Worm (Caenorhabditis elegans) whole organism, young adult: ENCODE measurements around the gene F42A8.1.

Source experiments
- C06A6.2 ChIP-seq: fragments of 200-800 bp; sonication (Bioruptor generic); conservative IDR thresholded peaks from 2 replicates; pipeline ENCODE4 v1.3.6; 2022; ENCODE audit warnings: missing genetic modification characterization, missing compliant biosample characterization
- F10E7.11 ChIP-seq: sonication (generic microtip); optimal IDR thresholded peaks from 2 replicates; lab custom pipeline; 2017; ENCODE audit warnings: mild to moderate bottlenecking, missing genetic modification characterization, moderate library complexity, missing compliant biosample characterization
- F39B2.1 ChIP-seq: fragments of 200-800 bp; sonication (Bioruptor generic); IDR thresholded peaks from 2 replicates; pipeline ENCODE4 v1.3.6; 2022; ENCODE audit warnings: missing genetic modification reagents, missing genetic modification characterization, missing compliant biosample characterization
- F55B11.4 ChIP-seq: sonication (generic microtip); optimal IDR thresholded peaks from 2 replicates; lab custom pipeline; 2016; ENCODE audit warnings: missing compliant biosample characterization, missing genetic modification characterization, borderline replicate concordance; ENCODE audit not compliant: insufficient read depth
- F57A8.1 ChIP-seq: fragments of 200-800 bp; sonication (Bioruptor generic); optimal IDR thresholded peaks from 2 replicates; lab custom pipeline; 2018; ENCODE audit warnings: mild to moderate bottlenecking, missing genetic modification characterization, moderate library complexity, missing compliant biosample characterization
- Y53F4B.3 ChIP-seq: fragments of 200-800 bp; sonication (Bioruptor generic); IDR thresholded peaks from 2 replicates; pipeline ENCODE4 v1.3.6; 2022; ENCODE audit warnings: missing genetic modification reagents, missing genetic modification characterization, missing compliant biosample characterization
- Y95B8A.8 ChIP-seq: fragments of 200-800 bp; sonication (Bioruptor generic); IDR thresholded peaks from 2 replicates; pipeline ENCODE4 v1.3.6; 2022; ENCODE audit warnings: missing genetic modification reagents, missing genetic modification characterization, missing compliant biosample characterization
- ZK185.1 ChIP-seq: sonication (generic microtip); optimal IDR thresholded peaks from 2 replicates; lab custom pipeline; 2016; ENCODE audit warnings: mild to moderate bottlenecking, missing genetic modification characterization, missing compliant biosample characterization; ENCODE audit not compliant: poor library complexity, severe bottlenecking
- aptf-3 ChIP-seq: fragments of 200-800 bp; sonication (Bioruptor generic); IDR thresholded peaks from 2 replicates; pipeline ENCODE4 v1.3.6; 2022; ENCODE audit warnings: missing genetic modification characterization, missing compliant biosample characterization
- atf-7 ChIP-seq: sonication (generic microtip); optimal IDR thresholded peaks from 2 replicates; lab custom pipeline; 2017; ENCODE audit warnings: mild to moderate bottlenecking, missing genetic modification characterization, missing compliant biosample characterization
- attf-3 ChIP-seq: fragments of 200-800 bp; sonication (Bioruptor generic); conservative IDR thresholded peaks from 2 replicates; pipeline ENCODE4 v1.3.6; 2022; ENCODE audit warnings: missing genetic modification reagents, missing genetic modification characterization, missing compliant biosample characterization
- cebp-2 ChIP-seq: fragments of 200-800 bp; sonication (Bioruptor generic); IDR thresholded peaks from 2 replicates; pipeline ENCODE4 v1.3.6; 2022; ENCODE audit warnings: missing genetic modification characterization, missing compliant biosample characterization
- ceh-58 ChIP-seq: fragments of 200-800 bp; sonication (Bioruptor generic); IDR thresholded peaks from 2 replicates; pipeline ENCODE4 v1.3.6; 2022; ENCODE audit warnings: missing genetic modification characterization, missing compliant biosample characterization
- die-1 ChIP-seq: sonication (generic microtip); optimal IDR thresholded peaks from 2 replicates; lab custom pipeline; 2016; ENCODE audit warnings: missing genotype, mild to moderate bottlenecking, missing genetic modification characterization, missing compliant biosample characterization
- dpff-1 ChIP-seq: sonication (generic microtip); optimal IDR thresholded peaks from 2 replicates; lab custom pipeline; 2017; ENCODE audit warnings: mild to moderate bottlenecking, missing genetic modification characterization, missing compliant biosample characterization
- efl-1 ChIP-seq: fragments of 150-350 bp; optimal IDR thresholded peaks from 2 replicates; lab custom pipeline; 2014; ENCODE audit warnings: missing biosample characterization, missing genetic modification reagents, missing genetic modification characterization
- him-1 ChIP-seq: sonication (generic microtip); optimal IDR thresholded peaks from 2 replicates; lab custom pipeline; 2016; ENCODE audit warnings: missing genotype, missing genetic modification reagents, missing genetic modification characterization, missing compliant biosample characterization
- hlh-26 ChIP-seq: fragments of 200-800 bp; sonication (Bioruptor generic); conservative IDR thresholded peaks from 2 replicates; pipeline ENCODE4 v1.3.6; 2022; ENCODE audit warnings: missing genetic modification reagents, missing genetic modification characterization, missing compliant biosample characterization
- hmg-1.2 ChIP-seq: fragments of 200-800 bp; sonication (Bioruptor generic); IDR thresholded peaks from 2 replicates; pipeline ENCODE4 v1.3.6; 2022; ENCODE audit warnings: missing genetic modification reagents, missing genetic modification characterization, missing compliant biosample characterization
- hmg-20 ChIP-seq: fragments of 200-800 bp; sonication (Bioruptor generic); IDR thresholded peaks from 2 replicates; pipeline ENCODE4 v1.3.6; 2022; ENCODE audit warnings: missing genetic modification reagents, missing genetic modification characterization, missing compliant biosample characterization
- lin-26 ChIP-seq: fragments of 200-800 bp; sonication (Bioruptor generic); IDR thresholded peaks from 2 replicates; pipeline ENCODE4 v1.3.6; 2022; ENCODE audit warnings: missing genetic modification reagents, missing genetic modification characterization, missing compliant biosample characterization
- lsl-1 ChIP-seq: fragments of 200-800 bp; sonication (Bioruptor generic); optimal IDR thresholded peaks from 2 replicates; lab custom pipeline; 2018; ENCODE audit warnings: mild to moderate bottlenecking, missing genetic modification characterization, moderate library complexity, missing compliant biosample characterization
- madf-6 ChIP-seq: fragments of 200-800 bp; sonication (Bioruptor generic); IDR thresholded peaks from 2 replicates; pipeline ENCODE4 v1.3.6; 2022; ENCODE audit warnings: missing genetic modification reagents, missing genetic modification characterization, missing compliant biosample characterization
- mel-28 ChIP-seq: sonication (generic microtip); optimal IDR thresholded peaks from 2 replicates; lab custom pipeline; 2016; ENCODE audit warnings: borderline replicate concordance, mild to moderate bottlenecking, missing genetic modification characterization, missing compliant biosample characterization
- nhr-27 ChIP-seq: fragments of 200-800 bp; sonication (Bioruptor generic); optimal IDR thresholded peaks from 2 replicates; lab custom pipeline; 2018; ENCODE audit warnings: mild to moderate bottlenecking, missing genetic modification characterization, moderate library complexity, missing compliant biosample characterization
- nhr-90 ChIP-seq: sonication (generic microtip); optimal IDR thresholded peaks from 2 replicates; lab custom pipeline; 2016; ENCODE audit warnings: missing genotype, mild to moderate bottlenecking, missing genetic modification characterization, missing compliant biosample characterization
- rec-8 ChIP-seq, 2 experiments: sonication (generic microtip); optimal IDR thresholded peaks; 2 replicates each; lab custom pipeline; 2016; ENCODE audit warnings: mild to moderate bottlenecking in 2 of 2, missing genetic modification characterization in 2 of 2, missing genetic modification reagents in 2 of 2, missing genotype in 2 of 2, missing biosample characterization in 1 of 2, missing compliant biosample characterization in 1 of 2, moderate library complexity in 1 of 2
- repo-1 ChIP-seq: sonication (generic microtip); optimal IDR thresholded peaks from 2 replicates; lab custom pipeline; 2017; ENCODE audit warnings: mild to moderate bottlenecking, missing genetic modification characterization, missing compliant biosample characterization
- sea-2 ChIP-seq: fragments of 200-800 bp; sonication (Bioruptor generic); IDR thresholded peaks from 2 replicates; pipeline ENCODE4 v1.3.6; 2022; ENCODE audit warnings: missing genetic modification characterization, missing compliant biosample characterization
- snpc-1.3 ChIP-seq: sonication (generic microtip); optimal IDR thresholded peaks from 2 replicates; lab custom pipeline; 2017; ENCODE audit warnings: missing genetic modification characterization, mild to moderate bottlenecking, missing compliant biosample characterization, antibody characterized with exemption, moderate library complexity, missing genotype, missing genetic modification reagents; ENCODE audit not compliant: insufficient read depth
- tbx-9 ChIP-seq: sonication (generic microtip); optimal IDR thresholded peaks from 2 replicates; lab custom pipeline; 2016; ENCODE audit warnings: borderline replicate concordance, missing genetic modification characterization, inconsistent platforms, missing compliant biosample characterization
- tlf-1 ChIP-seq: fragments of 200-800 bp; sonication (Bioruptor generic); optimal IDR thresholded peaks from 2 replicates; lab custom pipeline; 2018; ENCODE audit warnings: mild to moderate bottlenecking, missing genetic modification characterization, missing compliant biosample characterization
- unc-62 ChIP-seq: fragments of 150-350 bp; optimal IDR thresholded peaks from 2 replicates; lab custom pipeline; 2014; ENCODE audit warnings: missing biosample characterization, missing genetic modification reagents, missing genetic modification characterization
- xnd-1 ChIP-seq: sonication (generic microtip); optimal IDR thresholded peaks from 2 replicates; lab custom pipeline; 2016; ENCODE audit warnings: missing genotype, missing genetic modification reagents, missing genetic modification characterization, missing compliant biosample characterization
- ztf-6 ChIP-seq: fragments of 200-800 bp; sonication (Bioruptor generic); IDR thresholded peaks from 2 replicates; pipeline ENCODE4 v1.3.6; 2022; ENCODE audit warnings: missing genetic modification reagents, missing genetic modification characterization, missing compliant biosample characterization

F42A8.1 gene

DNA sequence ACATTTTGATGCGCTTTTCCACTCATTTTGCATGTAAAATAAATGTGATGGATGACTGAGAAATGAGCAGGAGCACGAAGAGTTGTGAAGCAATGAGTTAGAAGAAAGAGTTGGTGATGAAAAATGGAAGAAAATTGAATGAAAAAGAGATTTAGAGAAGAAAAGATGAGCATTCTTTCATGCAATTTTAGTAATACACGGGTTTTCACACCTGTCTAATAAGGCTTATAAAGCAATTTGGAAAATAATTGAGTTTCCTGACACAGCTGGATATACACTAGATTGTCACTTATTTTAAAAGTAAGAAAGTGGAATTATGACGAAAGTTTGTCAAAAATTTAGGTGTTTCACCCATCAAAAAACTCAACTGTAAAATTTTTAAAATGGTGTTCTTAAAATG lies 35.6 kb downstream of the F42A8.1 start:
- TF ChIP-seq dpff-1 (tag; lab: Kevin White, UChicago) = no peak
- no peak for TF ChIP-seq unc-62 (GFP tag; lab: Kevin White, UChicago)
- no peak for TF ChIP-seq ztf-6
- no peak for TF ChIP-seq atf-7 (tag; lab: Kevin White, UChicago)
- TF ChIP-seq rec-8 (tag; optimal IDR thresholded peaks at IDR 0.05; lab: Kevin White, UChicago) = no peak
- TF ChIP-seq Y53F4B.3 = no peak
- no peak for TF ChIP-seq lsl-1
- TF ChIP-seq F39B2.1 (GFP tag; lab: Robert Waterston, UW) = no peak
- no peak for TF ChIP-seq F57A8.1 (GFP tag; lab: Kevin White, UChicago)
- TF ChIP-seq xnd-1 (tag; lab: Kevin White, UChicago) = no peak
- TF ChIP-seq C06A6.2 (GFP tag; lab: Robert Waterston, UW) = no peak
- no peak for TF ChIP-seq tbx-9
- TF ChIP-seq him-1 = no peak
- no peak for TF ChIP-seq repo-1
- TF ChIP-seq madf-6 = no peak
- no peak for TF ChIP-seq snpc-1.3 (tag; lab: Kevin White, UChicago)
- TF ChIP-seq F55B11.4 (tag; lab: Kevin White, UChicago) = no peak

- TF ChIP-seq hmg-1.2 (GFP tag; lab: Robert Waterston, UW) (no peak), die-1 (tag; lab: Kevin White, UChicago) (no peak)
Measured at ce11 chrII:9310204-9310603, 36.2 kb downstream of the F42A8.1 start, which contains the start of gene cam-1. Gene cam-1, minus strand, starts transcription at chrII:9310304.

DNA sequence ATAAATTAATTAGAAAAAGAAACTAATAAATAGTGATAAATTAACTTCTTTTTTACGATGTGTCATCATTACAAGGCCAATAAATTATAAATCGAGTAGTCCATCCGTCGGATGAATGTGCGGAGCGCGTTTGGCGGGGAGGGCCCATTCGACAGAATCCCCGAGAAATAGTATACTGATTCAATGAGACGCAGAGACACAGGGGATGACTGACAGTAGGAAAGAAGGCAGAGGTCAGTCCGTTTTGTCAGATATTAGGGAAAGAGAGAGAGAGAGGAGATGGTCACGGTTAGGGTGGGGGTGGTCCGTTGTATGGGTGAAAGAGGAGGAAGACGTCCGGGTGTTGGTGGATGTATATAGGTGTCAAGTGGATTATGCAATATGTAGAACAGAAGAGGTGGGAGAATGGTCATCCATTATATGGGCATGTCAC lies 37.8 kb downstream of the F42A8.1 start:
- TF ChIP-seq hmg-1.2 (GFP tag; lab: Robert Waterston, UW) = peak; percentile 66
- TF ChIP-seq C06A6.2 (GFP tag; lab: Robert Waterston, UW) = no peak
- TF ChIP-seq unc-62 (GFP tag; lab: Kevin White, UChicago) = peak; percentile 19

- no peak for TF ChIP-seq mel-28 (tag; lab: Kevin White, UChicago)
- no peak for TF ChIP-seq nhr-90 (tag; lab: Kevin White, UChicago)
- no peak for TF ChIP-seq tbx-9
- TF ChIP-seq lin-26 = no peak
- TF ChIP-seq nhr-27 (tag; lab: Kevin White, UChicago) = no peak
- TF ChIP-seq hmg-20 (GFP tag; lab: Robert Waterston, UW) = no peak
- no peak for TF ChIP-seq hlh-26 (GFP tag; lab: Robert Waterston, UW)
- no peak for TF ChIP-seq sea-2 (GFP tag; lab: Robert Waterston, UW)
Measured at ce11 chrII:9306835-9307234, 39.6 kb downstream of the F42A8.1 start.

DNA sequence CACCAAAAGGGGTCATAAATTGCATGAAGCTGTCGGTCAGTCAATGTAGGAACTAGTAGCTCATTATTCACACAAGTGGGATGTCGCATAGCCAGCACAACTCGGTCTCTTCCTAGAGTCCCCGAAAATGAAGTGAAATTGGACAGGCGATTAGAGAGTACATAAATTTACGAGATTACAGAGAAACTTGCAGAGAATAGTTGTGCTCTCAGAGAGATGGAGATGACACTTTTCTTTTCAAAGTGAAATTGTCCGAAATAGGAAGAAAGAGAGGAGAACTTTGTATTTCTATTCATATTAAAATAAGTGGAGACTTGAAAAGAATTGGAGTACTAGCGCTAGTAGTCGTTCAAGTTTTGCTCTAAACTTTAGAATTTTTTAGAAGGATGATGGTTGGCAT lies 40.8 kb downstream of the F42A8.1 start:
- TF ChIP-seq tlf-1 (GFP tag; lab: Kevin White, UChicago) (no peak), ztf-6 (no peak), aptf-3 (GFP tag; lab: Robert Waterston, UW) (no peak), cebp-2 (no peak), F10E7.11 (tag; lab: Kevin White, UChicago) (no peak), ZK185.1 (tag; lab: Kevin White, UChicago) (no peak), ceh-58 (GFP tag; lab: Robert Waterston, UW) (no peak), Y95B8A.8 (GFP tag; lab: Robert Waterston, UW) (no peak), hlh-26 (GFP tag; lab: Robert Waterston, UW) (no peak), efl-1 (GFP tag; lab: Kevin White, UChicago) (no peak), attf-3 (GFP tag; lab: Robert Waterston, UW) (no peak)
